Fruit fly (Drosophila melanogaster) whole organism, wandering third instar larva: ENCODE results near the gene CG45049.

ENCODE experiments used
- CG32264 ChIP-seq: fragments of 200-800 bp; sonication (Bioruptor generic); optimal IDR thresholded peaks from 2 replicates; lab custom pipeline; 2016; ENCODE audit warnings: missing biosample characterization, missing genetic modification characterization
- CrebA ChIP-seq: fragments of 200-800 bp; sonication (Bioruptor generic); optimal IDR thresholded peaks from 2 replicates; lab custom pipeline; 2016; ENCODE audit warnings: missing biosample characterization, mild to moderate bottlenecking, missing genetic modification characterization, borderline replicate concordance
- Dfd ChIP-seq: fragments of >200 bp; optimal IDR thresholded peaks from 2 replicates; lab custom pipeline; 2017; ENCODE audit warnings: missing biosample characterization, missing genetic modification characterization
- Hr78 ChIP-seq: fragments of >200 bp; optimal IDR thresholded peaks from 2 replicates; lab custom pipeline; 2017; ENCODE audit warnings: missing biosample characterization, missing genetic modification characterization
- OdsH ChIP-seq: fragments of 200-800 bp; sonication (Bioruptor generic); optimal IDR thresholded peaks from 2 replicates; lab custom pipeline; 2016; ENCODE audit warnings: missing biosample characterization, mild to moderate bottlenecking, missing genetic modification characterization
- dmrt93B ChIP-seq: fragments of 200-800 bp; sonication (Bioruptor generic); optimal IDR thresholded peaks from 2 replicates; lab custom pipeline; 2018; ENCODE audit warnings: missing biosample characterization, mild to moderate bottlenecking, missing genetic modification characterization
- dsf ChIP-seq: sonication (Bioruptor generic); optimal IDR thresholded peaks from 2 replicates; lab custom pipeline; 2016; ENCODE audit warnings: missing biosample characterization, missing genetic modification characterization, borderline replicate concordance
- h ChIP-seq: fragments of 200-800 bp; sonication (Bioruptor generic); optimal IDR thresholded peaks from 3 replicates; lab custom pipeline; 2016; ENCODE audit warnings: missing biosample characterization, mild to moderate bottlenecking, missing genetic modification characterization
- lola ChIP-seq: fragments of >200 bp; optimal IDR thresholded peaks from 2 replicates; lab custom pipeline; 2017; ENCODE audit warnings: missing biosample characterization, missing genetic modification characterization
- tai ChIP-seq: sonication (Bioruptor generic); optimal IDR thresholded peaks from 2 replicates; lab custom pipeline; 2016; ENCODE audit warnings: missing biosample characterization, missing genetic modification characterization

dm6 chr3R:22718401-22718800, 8.4 kb upstream of the CG45049 start:
- no peak for TF ChIP-seq h (GFP tag; lab: Kevin White, UChicago)
- TF ChIP-seq lola (GFP tag; lab: Kevin White, UChicago): no peak
- TF ChIP-seq tai: no peak
- no peak for TF ChIP-seq Hr78 (GFP tag; lab: Kevin White, UChicago)
- no peak for TF ChIP-seq Dfd (GFP tag; lab: Kevin White, UChicago)
- no peak for TF ChIP-seq dmrt93B (GFP tag; lab: Kevin White, UChicago)
- no peak for TF ChIP-seq CG32264 (GFP tag; lab: Kevin White, UChicago)
- TF ChIP-seq CrebA: no peak
- no peak for TF ChIP-seq dsf (GFP tag; lab: Kevin White, UChicago)
- no peak for TF ChIP-seq OdsH (GFP tag; lab: Kevin White, UChicago)
